Fruit fly (Drosophila melanogaster) whole organism, embryonic: Measurements from ENCODE around the gene w.

Experiments
- Atf3 ChIP-seq: fragments of 200-800 bp; sonication (Bioruptor generic); optimal IDR thresholded peaks from 3 replicates; lab custom pipeline; 2016; ENCODE audit warnings: missing biosample characterization, missing genetic modification characterization
- Atf6 ChIP-seq: fragments of 200-800 bp; sonication (Bioruptor generic); IDR thresholded peaks from 2 replicates; pipeline ENCODE4 v1.3.6; 2022; ENCODE audit warnings: missing biosample characterization, missing genetic modification characterization
- Awh ChIP-seq: fragments of 200-800 bp; sonication (Bioruptor generic); IDR thresholded peaks from 2 replicates; pipeline ENCODE4, ENCODE4 v1.3.6; 2022; ENCODE audit warnings: missing biosample characterization, missing genetic modification characterization
- CG10209 ChIP-seq: fragments of 200-800 bp; sonication (Bioruptor generic); optimal IDR thresholded peaks from 3 replicates; lab custom pipeline; 2017; ENCODE audit warnings: missing biosample characterization, mild to moderate bottlenecking, missing genetic modification characterization, missing genetic modification reagents
- CG11723 ChIP-seq: fragments of 200-800 bp; sonication (Bioruptor generic); optimal IDR thresholded peaks from 2 replicates; lab custom pipeline; 2017; ENCODE audit warnings: missing biosample characterization, mild to moderate bottlenecking, missing genetic modification characterization
- CG12942 ChIP-seq: fragments of 200-800 bp; sonication (Bioruptor generic); optimal IDR thresholded peaks from 3 replicates; lab custom pipeline; 2016; ENCODE audit warnings: missing biosample characterization, missing genetic modification characterization
- CG15479 ChIP-seq: fragments of 200-800 bp; sonication (Bioruptor generic); optimal IDR thresholded peaks from 3 replicates; lab custom pipeline; 2019; ENCODE audit warnings: missing biosample characterization, mild to moderate bottlenecking, missing genetic modification characterization, moderate library complexity
- CG17186 ChIP-seq: fragments of 200-800 bp; sonication (Bioruptor generic); optimal IDR thresholded peaks from 3 replicates; lab custom pipeline; 2017; ENCODE audit warnings: missing biosample characterization, missing genetic modification reagents, missing genetic modification characterization
- CG31224 ChIP-seq: fragments of 200-800 bp; sonication (Bioruptor generic); IDR thresholded peaks from 2 replicates; pipeline ENCODE4 v1.3.6; 2022; ENCODE audit warnings: missing biosample characterization, missing genetic modification characterization
- CG3726 ChIP-seq: fragments of 200-800 bp; sonication (Bioruptor generic); IDR thresholded peaks from 3 replicates; pipeline ENCODE4, ENCODE4 v1.3.6; 2022; ENCODE audit warnings: missing biosample characterization, missing genetic modification characterization
- CG4404 ChIP-seq: fragments of 200-800 bp; sonication (Bioruptor generic); IDR thresholded peaks from 2 replicates; pipeline ENCODE4 v1.3.6; 2022; ENCODE audit warnings: missing biosample characterization, missing genetic modification characterization
- CG4730 ChIP-seq: fragments of 200-800 bp; sonication (Bioruptor generic); IDR thresholded peaks from 2 replicates; pipeline ENCODE4 v1.3.6; 2022; ENCODE audit warnings: missing biosample characterization, missing genetic modification characterization
- CG5180 ChIP-seq: fragments of 200-800 bp; sonication (Bioruptor generic); optimal IDR thresholded peaks from 3 replicates; lab custom pipeline; 2017; ENCODE audit warnings: missing biosample characterization, missing genetic modification characterization, mild to moderate bottlenecking, moderate library complexity, missing genetic modification reagents
- CG5245 ChIP-seq: fragments of 200-800 bp; sonication (Bioruptor generic); optimal IDR thresholded peaks from 3 replicates; lab custom pipeline; 2016; ENCODE audit warnings: missing biosample characterization, missing genetic modification characterization
- CG5953 ChIP-seq: fragments of 200-800 bp; sonication (Bioruptor generic); IDR thresholded peaks from 2 replicates; pipeline ENCODE4 v1.3.6; 2022; ENCODE audit warnings: missing biosample characterization, missing genetic modification characterization
- CG7556 ChIP-seq: fragments of 200-800 bp; sonication (Bioruptor generic); optimal IDR thresholded peaks from 2 replicates; lab custom pipeline; 2017; ENCODE audit warnings: missing biosample characterization, mild to moderate bottlenecking, missing genetic modification characterization
- CG7839 ChIP-seq: fragments of 200-800 bp; sonication (Bioruptor generic); optimal IDR thresholded peaks from 3 replicates; lab custom pipeline; 2018; ENCODE audit warnings: missing biosample characterization, mild to moderate bottlenecking, missing genetic modification characterization, moderate library complexity
- CG8089 ChIP-seq: fragments of 200-800 bp; sonication (Bioruptor generic); optimal IDR thresholded peaks from 3 replicates; lab custom pipeline; 2016; ENCODE audit warnings: missing biosample characterization, missing genetic modification characterization
- CG8281 ChIP-seq: fragments of 200-800 bp; sonication (Bioruptor generic); optimal IDR thresholded peaks from 2 replicates; lab custom pipeline; 2018; ENCODE audit warnings: missing biosample characterization, mild to moderate bottlenecking, missing genetic modification characterization, moderate library complexity
- CkIIα-i1 ChIP-seq: fragments of 200-800 bp; sonication (Bioruptor generic); IDR thresholded peaks from 2 replicates; pipeline ENCODE4 v1.3.6; 2022; ENCODE audit warnings: missing biosample characterization, missing genetic modification characterization
- Deaf1 ChIP-seq: fragments of 200-800 bp; optimal IDR thresholded peaks from 3 replicates; lab custom pipeline; 2019; ENCODE audit warnings: missing biosample characterization, mild to moderate bottlenecking, missing genetic modification characterization, moderate library complexity
- Doc3 ChIP-seq: fragments of 200-800 bp; sonication (Bioruptor generic); IDR thresholded peaks from 3 replicates; pipeline ENCODE4 v1.3.6; 2022; ENCODE audit warnings: missing biosample characterization, missing genetic modification characterization; ENCODE audit not compliant: partially characterized antibody
- Eip74EF ChIP-seq, 2 experiments: fragments of 200-800 bp in 1 of 2; fragments of >200 bp in 1 of 2; sonication (Bioruptor generic) in 1 of 2; optimal IDR thresholded peaks; 2 replicates each; lab custom pipeline; 2017 to 2019; ENCODE audit warnings: missing biosample characterization in 2 of 2, missing genetic modification characterization in 2 of 2, mild to moderate bottlenecking in 1 of 2, moderate library complexity in 1 of 2
- GATAe ChIP-seq: fragments of 200-800 bp; sonication (Bioruptor generic); conservative IDR thresholded peaks from 2 replicates; pipeline ENCODE4 v1.3.6; 2022; ENCODE audit warnings: missing biosample characterization, missing genetic modification characterization
- HmgD ChIP-seq: fragments of 200-800 bp; sonication (Bioruptor generic); optimal IDR thresholded peaks from 3 replicates; lab custom pipeline; 2016; ENCODE audit warnings: missing biosample characterization, missing genetic modification characterization
- MESR4 ChIP-seq: fragments of 200-800 bp; sonication (Bioruptor generic); optimal IDR thresholded peaks from 2 replicates; lab custom pipeline; 2018; ENCODE audit warnings: missing biosample characterization, mild to moderate bottlenecking, missing genetic modification characterization, moderate library complexity
- MTF-1 ChIP-seq: fragments of 200-800 bp; sonication (Bioruptor generic); optimal IDR thresholded peaks from 2 replicates; lab custom pipeline; 2018; ENCODE audit warnings: missing biosample characterization, mild to moderate bottlenecking, missing genetic modification characterization, borderline replicate concordance
- Oli ChIP-seq: fragments of 200-800 bp; sonication (Bioruptor generic); optimal IDR thresholded peaks from 2 replicates; lab custom pipeline; 2018; ENCODE audit warnings: missing biosample characterization, mild to moderate bottlenecking, missing genetic modification characterization, moderate library complexity
- Tbp ChIP-seq: fragments of >200 bp; optimal IDR thresholded peaks from 2 replicates; lab custom pipeline; 2018; ENCODE audit warnings: missing biosample characterization, missing genetic modification characterization
- cad ChIP-seq: fragments of >200 bp; optimal IDR thresholded peaks from 2 replicates; lab custom pipeline; 2017; ENCODE audit warnings: missing biosample characterization, missing genetic modification characterization
- chif ChIP-seq, 2 experiments: fragments of 200-800 bp; sonication (Bioruptor generic); optimal IDR thresholded peaks; 3 replicates each; lab custom pipeline; 2016; ENCODE audit warnings: missing biosample characterization in 2 of 2, missing genetic modification characterization in 2 of 2
- croc ChIP-seq: fragments of 200-800 bp; sonication (Bioruptor generic); conservative IDR thresholded peaks from 3 replicates; pipeline ENCODE4 v1.3.6; 2022; ENCODE audit warnings: missing biosample characterization, missing genetic modification characterization
- gce ChIP-seq: fragments of 200-800 bp; sonication (Bioruptor generic); IDR thresholded peaks from 3 replicates; pipeline ENCODE4 v1.3.6; 2022; ENCODE audit warnings: missing biosample characterization, missing genetic modification characterization
- gcm2 ChIP-seq: fragments of 200-800 bp; sonication (Bioruptor generic); optimal IDR thresholded peaks from 2 replicates; lab custom pipeline; 2016; ENCODE audit warnings: missing biosample characterization, missing genetic modification characterization
- grau ChIP-seq: fragments of 200-800 bp; optimal IDR thresholded peaks from 3 replicates; lab custom pipeline; 2019; ENCODE audit warnings: missing biosample characterization, mild to moderate bottlenecking, missing genetic modification characterization, moderate library complexity
- her ChIP-seq: fragments of 200-800 bp; sonication (Bioruptor generic); optimal IDR thresholded peaks from 2 replicates; lab custom pipeline; 2016; ENCODE audit warnings: missing biosample characterization, missing genetic modification characterization
- hkb ChIP-seq, 2 experiments: fragments of 200-800 bp in 1 of 2; fragments of >200 bp in 1 of 2; sonication (Bioruptor generic) in 1 of 2; IDR thresholded peaks in 1 of 2; optimal IDR thresholded peaks in 1 of 2; 2 replicates each; pipeline versions ENCODE4 v1.3.6 to Lab custom; 2017 to 2022; ENCODE audit warnings: missing biosample characterization in 1 of 2, missing genetic modification characterization in 1 of 2
- jigr1 ChIP-seq: fragments of 200-800 bp; sonication (Bioruptor generic); IDR thresholded peaks from 3 replicates; pipeline ENCODE4 v1.3.6; 2022; ENCODE audit warnings: missing biosample characterization, missing genetic modification characterization
- maf-S ChIP-seq: fragments of 200-800 bp; sonication (Bioruptor generic); optimal IDR thresholded peaks from 2 replicates; lab custom pipeline; 2016; ENCODE audit warnings: missing biosample characterization, missing genetic modification characterization
- nerfin-2 ChIP-seq: fragments of 200-800 bp; sonication (Bioruptor generic); IDR thresholded peaks from 2 replicates; pipeline ENCODE4 v1.3.6; 2022; ENCODE audit warnings: missing biosample characterization, missing genetic modification characterization; ENCODE audit not compliant: partially characterized antibody
- pnt ChIP-seq: fragments of 200-800 bp; sonication (Bioruptor generic); optimal IDR thresholded peaks from 3 replicates; lab custom pipeline; 2016; ENCODE audit warnings: missing biosample characterization, missing genetic modification characterization
- pros ChIP-seq: fragments of 200-800 bp; sonication (Bioruptor generic); optimal IDR thresholded peaks from 3 replicates; lab custom pipeline; 2019; ENCODE audit warnings: missing biosample characterization, mild to moderate bottlenecking, missing genetic modification characterization, moderate library complexity
- row ChIP-seq: fragments of 200-800 bp; sonication (Bioruptor generic); IDR thresholded peaks from 3 replicates; pipeline ENCODE4 v1.3.6; 2022; ENCODE audit warnings: missing biosample characterization, missing genetic modification characterization
- run ChIP-seq: fragments of 200-800 bp; sonication (Bioruptor generic); optimal IDR thresholded peaks from 3 replicates; lab custom pipeline; 2018; ENCODE audit warnings: missing biosample characterization, mild to moderate bottlenecking, missing genetic modification characterization
- salm ChIP-seq: fragments of 200-800 bp; sonication (Bioruptor generic); optimal IDR thresholded peaks from 2 replicates; lab custom pipeline; 2018; ENCODE audit warnings: missing biosample characterization, mild to moderate bottlenecking, missing genetic modification characterization
- sc ChIP-seq, 3 experiments: fragments of >200 bp in 2 of 3; fragments of 200-800 bp in 1 of 3; sonication (Bioruptor generic) in 1 of 3; optimal IDR thresholded peaks; 2 replicates in 2 of 3; 3 replicates in 1 of 3; lab custom pipeline; 2017; ENCODE audit warnings: mild to moderate bottlenecking in 1 of 3, missing biosample characterization in 1 of 3, missing genetic modification characterization in 1 of 3, missing genetic modification reagents in 1 of 3
- shn ChIP-seq: fragments of 200-800 bp; sonication (Bioruptor generic); optimal IDR thresholded peaks from 3 replicates; lab custom pipeline; 2016; ENCODE audit warnings: missing biosample characterization, missing genetic modification characterization
- sim ChIP-seq: fragments of 200-800 bp; sonication (Bioruptor generic); IDR thresholded peaks from 2 replicates; pipeline ENCODE4 v1.3.6; 2022; ENCODE audit warnings: missing biosample characterization, missing genetic modification characterization
- sima ChIP-seq: fragments of 200-800 bp; sonication (Bioruptor generic); optimal IDR thresholded peaks from 2 replicates; lab custom pipeline; 2016; ENCODE audit warnings: missing biosample characterization, missing genetic modification characterization

w gene

DNA sequence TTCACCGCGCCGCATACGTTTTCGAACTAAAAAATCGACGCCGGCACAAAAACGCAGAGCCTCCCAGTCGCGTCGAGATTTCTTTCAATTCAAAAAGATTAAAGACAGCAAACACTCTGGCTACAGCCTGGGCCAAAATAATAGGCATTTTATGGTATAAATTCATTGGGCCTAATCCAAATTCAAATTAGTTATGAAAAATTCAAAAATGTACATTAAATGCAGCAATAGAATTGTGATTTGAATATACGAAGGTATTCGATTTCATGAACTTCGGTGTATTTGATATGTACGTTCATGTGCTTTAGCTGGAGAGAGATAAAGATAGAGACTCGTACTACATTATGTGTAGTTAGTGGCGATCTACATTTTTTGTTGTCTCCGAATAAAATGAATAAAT is 52.2 kb downstream of the w start, which contains the start of gene Syx4 (continued):
- TF ChIP-seq hkb (optimal IDR thresholded peaks at IDR 0.05; lab: Kevin White, UChicago) (no peak), hkb (GFP tag; IDR thresholded peaks at IDR 0.05; lab: Robert Waterston, UW) (peak; percentile 96), CG15479 (GFP tag; lab: Kevin White, UChicago) (no peak), CkIIα-i1 (GFP tag; lab: Robert Waterston, UW) (peak; percentile 43; the same call in 1 of the 2 replicates), jigr1 (GFP tag; lab: Robert Waterston, UW) (0 out of 3 replicates have a peak, but pooled peaks have one; percentile 29), CG4404 (GFP tag; lab: Robert Waterston, UW) (peak; percentile 36; the same call in 1 of the 2 replicates), Oli (tag; lab: Kevin White, UChicago) (peak; percentile 91), Deaf1 (tag; lab: Kevin White, UChicago) (peak; percentile 72), pros (GFP tag; lab: Kevin White, UChicago) (no peak), croc (GFP tag; lab: Robert Waterston, UW) (peak; percentile 54), CG5953 (GFP tag; lab: Robert Waterston, UW) (peak; percentile 92), gcm2 (peak; percentile 80), shn (GFP tag; lab: Kevin White, UChicago) (peak; percentile 76), CG8281 (peak; percentile 71), CG3726 (GFP tag; lab: Robert Waterston, UW) (0 out of 3 replicates have a peak, but pooled peaks have one; percentile 69), salm (tag; lab: Kevin White, UChicago) (peak; percentile 91), pnt (GFP tag; lab: Kevin White, UChicago) (peak; percentile 71), CG7556 (GFP tag; lab: Kevin White, UChicago) (peak; percentile 89), maf-S (peak; percentile 84), CG4730 (GFP tag; lab: Robert Waterston, UW) (peak; percentile 70), her (GFP tag; lab: Kevin White, UChicago) (peak; percentile 90), CG5245 (peak; percentile 79), CG10209 (GFP tag; lab: Kevin White, UChicago) (peak; percentile 90), run (tag; lab: Kevin White, UChicago) (peak; percentile 85), MTF-1 (GFP tag; lab: Kevin White, UChicago) (peak; percentile 78), Awh (peak; percentile 89), sc (optimal IDR thresholded peaks at IDR 0.05; lab: Kevin White, UChicago) (no peak), sc (GFP tag; optimal IDR thresholded peaks at IDR 0.05; lab: Kevin White, UChicago) (peak; percentile 35), sima (GFP tag; lab: Kevin White, UChicago) (peak; percentile 76), Atf6 (GFP tag; lab: Robert Waterston, UW) (peak; percentile 94), Eip74EF (GFP tag; optimal IDR thresholded peaks at IDR 0.05; lab: Kevin White, UChicago) (peak in 1 of 2 experiments; percentile 85), chif (GFP tag; optimal IDR thresholded peaks at IDR 0.05; lab: Kevin White, UChicago) (peak; percentile 78 to 83), CG17186 (GFP tag; lab: Kevin White, UChicago) (no peak), nerfin-2 (GFP tag; lab: Robert Waterston, UW) (no peak), Tbp (GFP tag; lab: Kevin White, UChicago) (no peak), GATAe (GFP tag; lab: Robert Waterston, UW) (peak; percentile 76), MESR4 (peak; percentile 27), Doc3 (GFP tag; lab: Robert Waterston, UW) (no peak), grau (peak; percentile 91), CG5180 (GFP tag; lab: Kevin White, UChicago) (peak; percentile 76), CG7839 (tag; lab: Kevin White, UChicago) (peak; percentile 95), row (GFP tag; lab: Robert Waterston, UW) (peak; percentile 87), CG12942 (GFP tag; lab: Kevin White, UChicago) (peak; percentile 80), CG8089 (GFP tag; lab: Kevin White, UChicago) (peak; percentile 80), gce (GFP tag; lab: Robert Waterston, UW) (peak; percentile 88), HmgD (peak; percentile 28), CG11723 (GFP tag; lab: Kevin White, UChicago) (peak; percentile 77), Atf3 (peak; percentile 62), cad (no peak), CG31224 (GFP tag; lab: Robert Waterston, UW) (peak; percentile 83), sim (GFP tag; lab: Robert Waterston, UW) (peak; percentile 80)
